Worm (Caenorhabditis elegans) whole organism, L4 larva: Measurements from ENCODE around the gene pho-14.
A peak's percentile ranks its signal among the peaks of the same experiment; 100 is the strongest.

Experiments
- F10B5.3 ChIP-seq: sonication (generic microtip); optimal IDR thresholded peaks from 2 replicates; lab custom pipeline; 2016; ENCODE audit warnings: mild to moderate bottlenecking, missing genetic modification characterization, missing compliant biosample characterization
- T26A8.4 ChIP-seq: fragments of 200-800 bp; sonication (Bioruptor generic); IDR thresholded peaks from 2 replicates; pipeline ENCODE4 v1.3.6; 2022; ENCODE audit warnings: missing genetic modification characterization, missing compliant biosample characterization
- aha-1 ChIP-seq: fragments of 150-350 bp; peaks from one replicate; lab custom pipeline; 2014; ENCODE audit warnings: missing biosample characterization, missing genetic modification characterization
- ama-1 ChIP-seq: fragments of 150-350 bp; optimal IDR thresholded peaks from 2 replicates; lab custom pipeline; 2014; ENCODE audit warnings: inconsistent platforms, mixed read lengths
- attf-4 ChIP-seq: sonication (generic microtip); optimal IDR thresholded peaks from 3 replicates; lab custom pipeline; 2017; ENCODE audit warnings: missing biosample characterization, missing genetic modification characterization
- ceh-44 ChIP-seq: fragments of 200-800 bp; sonication (Bioruptor generic); IDR thresholded peaks from 2 replicates; pipeline ENCODE4 v1.3.6; 2022; ENCODE audit warnings: missing genetic modification reagents, missing genetic modification characterization, missing compliant biosample characterization
- ces-1 ChIP-seq: fragments of 150-350 bp; sonication (generic microtip); optimal IDR thresholded peaks from 4 replicates; lab custom pipeline; 2014; ENCODE audit warnings: missing biosample characterization, missing genetic modification reagents, missing genetic modification characterization
- cey-2 ChIP-seq: sonication (generic microtip); optimal IDR thresholded peaks from 3 replicates; lab custom pipeline; 2017; ENCODE audit warnings: missing genetic modification characterization, mild to moderate bottlenecking, missing compliant biosample characterization, antibody characterized with exemption, borderline replicate concordance; ENCODE audit not compliant: insufficient read depth
- daf-16 ChIP-seq, 3 experiments: sonication (generic microtip); optimal IDR thresholded peaks; 2 replicates each; lab custom pipeline; 2016 to 2017; ENCODE audit warnings: missing genetic modification characterization in 3 of 3, missing genetic modification reagents in 3 of 3, mild to moderate bottlenecking in 2 of 3, missing compliant biosample characterization in 2 of 3, missing biosample characterization in 1 of 3, moderate library complexity in 1 of 3
- daf-19 ChIP-seq: fragments of 200-800 bp; sonication (Bioruptor generic); conservative IDR thresholded peaks from 2 replicates; pipeline ENCODE4 v1.3.6; 2022; ENCODE audit warnings: missing genetic modification characterization, missing compliant biosample characterization
- dmd-6 ChIP-seq: fragments of 200-800 bp; sonication (Bioruptor generic); IDR thresholded peaks from 2 replicates; pipeline ENCODE4 v1.3.6; 2022; ENCODE audit warnings: missing genetic modification reagents, missing genetic modification characterization, missing compliant biosample characterization
- dmd-8 ChIP-seq: fragments of 200-800 bp; sonication (Bioruptor generic); IDR thresholded peaks from 2 replicates; pipeline ENCODE4 v1.3.6; 2022; ENCODE audit warnings: missing genetic modification characterization, missing compliant biosample characterization
- dve-1 ChIP-seq: sonication (generic microtip); optimal IDR thresholded peaks from 2 replicates; lab custom pipeline; 2017; ENCODE audit warnings: antibody characterized with exemption, mild to moderate bottlenecking, missing genetic modification characterization, missing compliant biosample characterization; ENCODE audit not compliant: insufficient read depth
- egl-43 ChIP-seq: fragments of 200-800 bp; sonication (Bioruptor generic); IDR thresholded peaks from 2 replicates; pipeline ENCODE4 v1.3.6; 2022; ENCODE audit warnings: missing genetic modification reagents, missing genetic modification characterization, missing compliant biosample characterization
- fos-1 ChIP-seq: fragments of 150-350 bp; optimal IDR thresholded peaks from 2 replicates; lab custom pipeline; 2014; ENCODE audit warnings: missing biosample characterization, missing genetic modification characterization
- gei-8 ChIP-seq: fragments of 200-800 bp; sonication (Bioruptor generic); optimal IDR thresholded peaks from 2 replicates; lab custom pipeline; 2018; ENCODE audit warnings: mild to moderate bottlenecking, missing genetic modification characterization, missing compliant biosample characterization
- hlh-11 ChIP-seq: fragments of 200-800 bp; sonication (Bioruptor generic); optimal IDR thresholded peaks from 2 replicates; lab custom pipeline; 2018; ENCODE audit warnings: mild to moderate bottlenecking, missing genetic modification characterization, missing compliant biosample characterization
- hmg-1.1 ChIP-seq: fragments of 200-800 bp; sonication (Bioruptor generic); IDR thresholded peaks from 2 replicates; pipeline ENCODE4 v1.3.6; 2022; ENCODE audit warnings: missing genetic modification reagents, missing genetic modification characterization, missing compliant biosample characterization
- jun-1 ChIP-seq: fragments of 150-350 bp; optimal IDR thresholded peaks from 2 replicates; lab custom pipeline; 2014; ENCODE audit warnings: missing biosample characterization, missing genetic modification reagents, missing genetic modification characterization
- lin-1 ChIP-seq: fragments of 200-800 bp; sonication (Bioruptor generic); IDR thresholded peaks from 2 replicates; pipeline ENCODE4 v1.3.6; 2022; ENCODE audit warnings: missing genetic modification reagents, missing genetic modification characterization, missing compliant biosample characterization
- lin-15B ChIP-seq: fragments of 150-350 bp; sonication (generic microtip); optimal IDR thresholded peaks from 3 replicates; lab custom pipeline; 2014; ENCODE audit warnings: missing biosample characterization, missing genetic modification characterization
- lin-29 ChIP-seq: fragments of 200-800 bp; sonication (Bioruptor generic); IDR thresholded peaks from 2 replicates; pipeline ENCODE4 v1.3.6; 2022; ENCODE audit warnings: missing genetic modification reagents, missing genetic modification characterization, missing compliant biosample characterization
- lin-38 ChIP-seq: fragments of 200-800 bp; sonication (Bioruptor generic); IDR thresholded peaks from 2 replicates; pipeline ENCODE4 v1.3.6; 2022; ENCODE audit warnings: missing genetic modification reagents, missing genetic modification characterization, missing compliant biosample characterization
- lir-3 ChIP-seq: sonication (generic microtip); optimal IDR thresholded peaks from 2 replicates; lab custom pipeline; 2016; ENCODE audit warnings: mild to moderate bottlenecking, missing genetic modification characterization, missing compliant biosample characterization
- lsy-2 ChIP-seq, 2 experiments: fragments of 150-350 bp in 1 of 2; sonication (generic microtip) in 1 of 2; optimal IDR thresholded peaks; 2 replicates each; lab custom pipeline; 2014 to 2017; ENCODE audit warnings: missing biosample characterization in 2 of 2, missing genetic modification characterization in 2 of 2
- madf-9 ChIP-seq: fragments of 200-800 bp; sonication (Bioruptor generic); conservative IDR thresholded peaks from 2 replicates; pipeline ENCODE4 v1.3.6; 2022; ENCODE audit warnings: missing genetic modification reagents, missing genetic modification characterization, missing compliant biosample characterization
- mdt-29 ChIP-seq: fragments of 200-800 bp; sonication (Bioruptor generic); IDR thresholded peaks from 2 replicates; pipeline ENCODE4 v1.3.6; 2022; ENCODE audit warnings: missing genetic modification reagents, missing genetic modification characterization, missing compliant biosample characterization
- mes-2 ChIP-seq: sonication (generic microtip); optimal IDR thresholded peaks from 2 replicates; lab custom pipeline; 2016; ENCODE audit warnings: missing genotype, mild to moderate bottlenecking, missing genetic modification characterization, missing compliant biosample characterization; ENCODE audit not compliant: poor library complexity, severe bottlenecking
- nhr-102 ChIP-seq: sonication (generic microtip); optimal IDR thresholded peaks from 2 replicates; lab custom pipeline; 2016; ENCODE audit warnings: mild to moderate bottlenecking, missing genetic modification characterization, moderate library complexity, missing compliant biosample characterization
- nhr-11 ChIP-seq: fragments of 150-350 bp; optimal IDR thresholded peaks from 2 replicates; lab custom pipeline; 2014; ENCODE audit warnings: missing biosample characterization, missing genetic modification characterization
- nhr-111 ChIP-seq: fragments of 200-800 bp; sonication (Bioruptor generic); optimal IDR thresholded peaks from 2 replicates; lab custom pipeline; 2018; ENCODE audit warnings: mild to moderate bottlenecking, missing genetic modification characterization, missing compliant biosample characterization
- nhr-28 ChIP-seq: fragments of 150-350 bp; optimal IDR thresholded peaks from 2 replicates; lab custom pipeline; 2014; ENCODE audit warnings: missing biosample characterization, missing genetic modification characterization
- nhr-41 ChIP-seq: fragments of 200-800 bp; sonication (Bioruptor generic); IDR thresholded peaks from 2 replicates; pipeline ENCODE4 v1.3.6; 2022; ENCODE audit warnings: missing genetic modification reagents, missing genetic modification characterization, missing compliant biosample characterization
- nhr-6 ChIP-seq: fragments of 150-350 bp; optimal IDR thresholded peaks from 2 replicates; lab custom pipeline; 2014; ENCODE audit warnings: missing biosample characterization, missing genetic modification characterization
- nhr-77 ChIP-seq: fragments of 150-350 bp; optimal IDR thresholded peaks from 2 replicates; lab custom pipeline; 2014; ENCODE audit warnings: missing biosample characterization, missing genetic modification characterization
- pha-4 ChIP-seq, 2 experiments: fragments of 150-350 bp in 1 of 2; fragments of 200-800 bp in 1 of 2; sonication (Bioruptor generic) in 1 of 2; IDR thresholded peaks in 1 of 2; optimal IDR thresholded peaks in 1 of 2; 2 replicates each; pipeline versions ENCODE4 v1.3.6 to Lab custom; 2014 to 2022; ENCODE audit warnings: missing genetic modification characterization in 2 of 2, missing genetic modification reagents in 2 of 2, missing biosample characterization in 1 of 2, missing compliant biosample characterization in 1 of 2
- php-3 ChIP-seq: fragments of 200-800 bp; sonication (Bioruptor generic); IDR thresholded peaks from 2 replicates; pipeline ENCODE4 v1.3.6; 2022; ENCODE audit warnings: missing genetic modification reagents, missing genetic modification characterization, missing compliant biosample characterization
- pqm-1 ChIP-seq: sonication (generic microtip); optimal IDR thresholded peaks from 2 replicates; lab custom pipeline; 2017; ENCODE audit warnings: missing biosample characterization, missing genetic modification characterization
- rbr-2 ChIP-seq: sonication (generic microtip); optimal IDR thresholded peaks from 2 replicates; lab custom pipeline; 2016; ENCODE audit warnings: missing genotype, missing genetic modification characterization, missing compliant biosample characterization
- saeg-2 ChIP-seq: fragments of 200-800 bp; sonication (Bioruptor generic); IDR thresholded peaks from 2 replicates; pipeline ENCODE4 v1.3.6; 2022; ENCODE audit warnings: missing genetic modification reagents, missing genetic modification characterization, missing compliant biosample characterization
- set-16 ChIP-seq: fragments of 200-800 bp; sonication (Bioruptor generic); IDR thresholded peaks from 2 replicates; pipeline ENCODE4 v1.3.6; 2022; ENCODE audit warnings: missing genetic modification reagents, missing genetic modification characterization, missing compliant biosample characterization
- tra-1 ChIP-seq: fragments of 200-800 bp; sonication (Bioruptor generic); IDR thresholded peaks from 2 replicates; pipeline ENCODE4 v1.3.6; 2022; ENCODE audit warnings: missing genetic modification reagents, missing genetic modification characterization, missing compliant biosample characterization
- unc-130 ChIP-seq: sonication (generic microtip); optimal IDR thresholded peaks from 2 replicates; lab custom pipeline; 2016; ENCODE audit warnings: missing genetic modification reagents, missing genetic modification characterization, missing compliant biosample characterization
- zag-1 ChIP-seq: fragments of 150-350 bp; optimal IDR thresholded peaks from 2 replicates; lab custom pipeline; 2014; ENCODE audit warnings: missing biosample characterization, missing genetic modification characterization
- zfp-2 ChIP-seq: sonication (generic microtip); optimal IDR thresholded peaks from 2 replicates; lab custom pipeline; 2016; ENCODE audit warnings: mild to moderate bottlenecking, missing genetic modification characterization, missing compliant biosample characterization
- ztf-7 ChIP-seq: fragments of 150-350 bp; optimal IDR thresholded peaks from 2 replicates; lab custom pipeline; 2014; ENCODE audit warnings: missing biosample characterization, missing genetic modification characterization

pho-14 gene

ce11 chrII:1103484-1104100 is 3.0 kb upstream of the pho-14 start (continued):
- peak; percentile 97 for TF ChIP-seq php-3 (GFP tag; lab: Robert Waterston, UW)
- no peak for TF ChIP-seq rbr-2 (tag; lab: Kevin White, UChicago)
- TF ChIP-seq nhr-6 (tag; lab: Kevin White, UChicago): no peak
- no peak for TF ChIP-seq ztf-7 (tag; lab: Kevin White, UChicago)
- no peak for TF ChIP-seq unc-130 (GFP tag; lab: Kevin White, UChicago)
- no peak for TF ChIP-seq ces-1 (GFP tag; lab: Kevin White, UChicago)
- peak; percentile 94 for TF ChIP-seq dve-1 (tag; lab: Kevin White, UChicago)
- no peak for TF ChIP-seq T26A8.4
- no peak for TF ChIP-seq ama-1
- TF ChIP-seq jun-1 (tag; lab: Kevin White, UChicago): peak; percentile 50
- no peak for TF ChIP-seq mdt-29 (GFP tag; lab: Robert Waterston, UW)
- TF ChIP-seq set-16: no peak
- no peak for TF ChIP-seq daf-19
- TF ChIP-seq madf-9 (GFP tag; lab: Robert Waterston, UW): no peak
- TF ChIP-seq hlh-11: peak; percentile 93
- TF ChIP-seq saeg-2 (GFP tag; lab: Robert Waterston, UW): 0 out of 2 replicates have a peak, but pooled peaks have one; percentile 30
- no peak for TF ChIP-seq nhr-111 (GFP tag; lab: Kevin White, UChicago)
- TF ChIP-seq nhr-41 (GFP tag; lab: Robert Waterston, UW): 0 out of 2 replicates have a peak, but pooled peaks have one; percentile 59
- TF ChIP-seq nhr-102 (tag; lab: Kevin White, UChicago): peak; percentile 87
- no peak for TF ChIP-seq aha-1
- peak; percentile 99 for TF ChIP-seq dmd-6 (GFP tag; lab: Robert Waterston, UW)
- peak; percentile 74 for TF ChIP-seq pha-4 (GFP tag; IDR thresholded peaks at IDR 0.05; lab: Robert Waterston, UW)
- TF ChIP-seq pha-4 (tag; optimal IDR thresholded peaks at IDR 0.05; lab: Kevin White, UChicago): no peak
- peak; percentile 99 for TF ChIP-seq lin-1 (GFP tag; lab: Robert Waterston, UW)
- peak in 1 of 2 experiments; percentile 54 for TF ChIP-seq lsy-2 (tag; optimal IDR thresholded peaks at IDR 0.05; lab: Kevin White, UChicago)
- no peak for TF ChIP-seq ceh-44 (GFP tag; lab: Robert Waterston, UW)
- TF ChIP-seq fos-1 (tag; lab: Kevin White, UChicago): no peak
- peak; percentile 99 for TF ChIP-seq nhr-28 (tag; lab: Kevin White, UChicago)
- no peak for TF ChIP-seq nhr-11 (tag; lab: Kevin White, UChicago)
- TF ChIP-seq tra-1 (GFP tag; lab: Robert Waterston, UW): peak; percentile 97
- no peak for TF ChIP-seq hmg-1.1 (GFP tag; lab: Robert Waterston, UW)
- no peak for TF ChIP-seq zag-1 (tag; lab: Kevin White, UChicago)
- TF ChIP-seq cey-2: peak; percentile 71

ce11 chrII:1102209-1102608 is 1.6 kb upstream of the pho-14 start:
- TF ChIP-seq lin-29 (GFP tag; lab: Robert Waterston, UW) (no peak), cey-2 (no peak), pha-4 (GFP tag; IDR thresholded peaks at IDR 0.05; lab: Robert Waterston, UW) (no peak), pha-4 (tag; optimal IDR thresholded peaks at IDR 0.05; lab: Kevin White, UChicago) (no peak), gei-8 (GFP tag; lab: Kevin White, UChicago) (no peak), lin-38 (GFP tag; lab: Robert Waterston, UW) (0 out of 2 replicates have a peak, but pooled peaks have one; percentile 18), F10B5.3 (tag; lab: Kevin White, UChicago) (no peak)

- TF ChIP-seq nhr-77 (peak; percentile 10), lin-1 (GFP tag; lab: Robert Waterston, UW) (peak; percentile 51; the same call in 1 of the 2 replicates), hlh-11 (peak; percentile 64), dmd-8 (no peak), pha-4 (GFP tag; IDR thresholded peaks at IDR 0.05; lab: Robert Waterston, UW) (no peak), pha-4 (tag; optimal IDR thresholded peaks at IDR 0.05; lab: Kevin White, UChicago) (no peak), dmd-6 (GFP tag; lab: Robert Waterston, UW) (peak; percentile 79), mes-2 (tag; lab: Kevin White, UChicago) (no peak), egl-43 (GFP tag; lab: Robert Waterston, UW) (no peak), attf-4 (tag; lab: Kevin White, UChicago) (no peak), lir-3 (tag; lab: Kevin White, UChicago) (no peak), nhr-28 (tag; lab: Kevin White, UChicago) (peak; percentile 74), rbr-2 (tag; lab: Kevin White, UChicago) (no peak), daf-16 (GFP tag; optimal IDR thresholded peaks at IDR 0.05; lab: Kevin White, UChicago) (no peak), daf-16 (tag; optimal IDR thresholded peaks at IDR 0.05; lab: Kevin White, UChicago) (peak; percentile 51), lin-15B (tag; lab: Kevin White, UChicago) (no peak), zfp-2 (tag; lab: Kevin White, UChicago) (no peak), ces-1 (GFP tag; lab: Kevin White, UChicago) (no peak), pqm-1 (tag; lab: Kevin White, UChicago) (peak; percentile 76)
These were observed 794 bp upstream of the pho-14 start for ce11 chrII:1101413-1101812.
